Worm (Caenorhabditis elegans) whole organism, young adult: Measurements from ENCODE around the gene K03B4.9.

Source experiments
- B0019.2 ChIP-seq: fragments of 200-800 bp; sonication (Bioruptor generic); conservative IDR thresholded peaks from 2 replicates; pipeline ENCODE4 v1.3.6; 2022; ENCODE audit warnings: missing genetic modification reagents, missing genetic modification characterization, missing compliant biosample characterization
- ets-4 ChIP-seq: fragments of 200-800 bp; sonication (Bioruptor generic); optimal IDR thresholded peaks from 2 replicates; lab custom pipeline; 2018; ENCODE audit warnings: mild to moderate bottlenecking, missing genetic modification characterization, missing compliant biosample characterization
- madf-6 ChIP-seq: fragments of 200-800 bp; sonication (Bioruptor generic); IDR thresholded peaks from 2 replicates; pipeline ENCODE4 v1.3.6; 2022; ENCODE audit warnings: missing genetic modification reagents, missing genetic modification characterization, missing compliant biosample characterization

DNA sequence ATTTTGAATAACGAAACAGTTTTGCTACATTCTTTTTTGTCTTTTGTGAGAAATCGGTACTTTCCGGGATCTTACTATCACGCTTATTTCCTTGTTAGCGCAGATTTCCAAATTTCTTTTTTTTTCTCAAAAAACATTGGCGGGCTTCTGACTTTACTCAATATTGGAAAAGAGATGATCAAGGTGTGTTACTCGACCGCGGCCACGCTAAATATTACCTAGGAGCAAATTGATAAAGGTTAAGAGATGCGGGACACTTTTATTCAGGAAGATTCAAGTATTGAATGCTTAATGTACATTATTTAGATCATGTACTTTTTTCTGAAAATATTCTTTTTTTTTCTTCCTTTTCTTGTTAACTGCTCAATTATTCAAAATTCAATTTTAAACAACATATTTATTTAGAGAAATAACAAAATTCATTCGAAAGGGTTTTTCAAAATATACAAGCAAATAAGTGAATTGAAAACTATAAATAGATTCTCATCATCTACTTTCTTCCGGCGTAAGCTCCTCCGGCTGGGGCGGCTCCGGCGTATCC is 25.0 kb downstream of the K03B4.9 start:
- TF ChIP-seq madf-6 (GFP tag; lab: Robert Waterston, UW) (no peak), B0019.2 (GFP tag; lab: Robert Waterston, UW) (no peak), ets-4 (GFP tag; lab: Kevin White, UChicago) (no peak)
